Worm (Caenorhabditis elegans): ENCODE results near the gene unc-64.
A peak's percentile ranks its signal among the peaks of the same experiment; 100 is the strongest.

unc-64 gene

DNA sequence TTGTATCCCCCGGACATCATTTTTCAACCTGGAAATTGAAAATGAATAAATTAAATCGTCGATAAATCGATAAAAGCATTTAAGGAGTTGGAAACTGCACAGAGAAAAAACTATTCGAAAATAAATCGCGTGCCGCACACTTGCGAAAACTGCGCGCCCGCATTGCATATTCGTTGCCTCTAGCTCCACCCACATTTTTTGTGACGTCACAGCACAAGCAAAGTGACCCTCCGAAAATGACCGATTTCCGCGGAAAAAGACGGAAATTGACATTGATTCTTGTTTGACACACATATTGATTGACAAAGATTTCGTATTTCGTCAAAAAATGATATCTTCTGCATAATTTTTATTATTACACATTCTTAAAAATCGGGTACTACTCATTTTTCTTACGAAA is 8.2 kb upstream of the unc-64 start, which contains the start of gene cpf-2 (continued):
- TF ChIP-seq snpc-4 (GFP tag; optimal IDR thresholded peaks at IDR 0.05) (no peak), snpc-4 (tag; optimal IDR thresholded peaks at IDR 0.05) (peak in 2 of 4 experiments; percentile 15 to 22), cebp-1 (GFP tag; IDR thresholded peaks at IDR 0.05) (no peak), cebp-1 (tag; optimal IDR thresholded peaks at IDR 0.05) (peak; percentile 69), mes-4 (tag; optimal IDR thresholded peaks at IDR 0.05) (no peak), F55B11.4 (tag; optimal IDR thresholded peaks at IDR 0.05; ENCODE audit: borderline replicate concordance, insufficient read depth) (no peak), Y67H2A.10 (GFP tag; conservative IDR thresholded peaks at IDR 0.05) (no peak), K12H6.12 (tag; optimal IDR thresholded peaks at IDR 0.05) (no peak), nfyb-1 (GFP tag; IDR thresholded peaks at IDR 0.05) (peak; percentile 48; the same call in 1 of the 2 replicates), ama-1 (optimal IDR thresholded peaks at IDR 0.05) (no peak), ama-1 (GFP tag; optimal IDR thresholded peaks at IDR 0.05) (peak in 1 of 2 experiments; percentile 34), madf-8 (GFP tag; conservative IDR thresholded peaks at IDR 0.05) (peak; percentile 31; the same call in 1 of the 2 replicates), hrde-1 (tag; optimal IDR thresholded peaks at IDR 0.05; ENCODE audit: borderline replicate concordance) (peak; percentile 1), rcor-1 (GFP tag; IDR thresholded peaks at IDR 0.05) (peak; percentile 23; the same call in 1 of the 2 replicates), madf-10 (tag; optimal IDR thresholded peaks at IDR 0.05) (peak; percentile 23), nhr-120 (GFP tag; IDR thresholded peaks at IDR 0.05) (no peak), F33H1.4 (GFP tag; IDR thresholded peaks at IDR 0.05) (peak; percentile 37), snpc-3.4 (tag; optimal IDR thresholded peaks at IDR 0.05) (peak; percentile 45), lin-40 (tag; optimal IDR thresholded peaks at IDR 0.05) (peak; percentile 70), let-607 (tag; optimal IDR thresholded peaks at IDR 0.05) (peak in 1 of 2 experiments; percentile 51), K11D2.4 (GFP tag; IDR thresholded peaks at IDR 0.05) (0 out of 2 replicates have a peak, but pooled peaks have one; percentile 27), madf-6 (GFP tag; IDR thresholded peaks at IDR 0.05) (peak; percentile 53), Y53G8AR.9 (GFP tag; conservative IDR thresholded peaks at IDR 0.05) (0 out of 2 replicates have a peak, but pooled peaks have one; percentile 29), lsl-1 (GFP tag; optimal IDR thresholded peaks at IDR 0.05) (peak; percentile 30), athp-1 (tag; optimal IDR thresholded peaks at IDR 0.05) (no peak), aptf-2 (GFP tag; conservative IDR thresholded peaks at IDR 0.05) (no peak)

DNA sequence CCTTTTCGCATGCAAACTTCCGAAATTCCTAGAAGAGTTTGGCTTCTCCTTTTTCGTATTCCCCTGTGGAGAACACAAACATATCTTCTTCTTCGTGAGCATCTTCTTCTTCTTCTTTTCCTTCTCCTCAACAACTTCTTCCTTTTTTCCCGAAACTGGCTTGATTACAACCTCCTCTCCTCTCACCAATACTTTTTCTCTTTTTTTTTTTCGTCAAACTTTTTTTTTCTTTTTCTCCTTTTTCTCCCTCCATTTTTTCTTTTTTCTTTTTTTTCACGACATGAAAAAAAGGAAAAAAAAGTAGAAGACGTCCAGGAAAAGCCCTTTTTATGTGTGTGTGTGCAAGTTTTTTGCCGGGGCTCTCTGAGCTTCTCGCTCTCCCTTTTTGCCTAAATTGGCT is 6.2 kb upstream of the unc-64 start:
- TF ChIP-seq Y53F4B.3 (GFP tag; IDR thresholded peaks at IDR 0.05) = no peak
- TF ChIP-seq lin-40 (tag; optimal IDR thresholded peaks at IDR 0.05) = peak; percentile 14

DNA sequence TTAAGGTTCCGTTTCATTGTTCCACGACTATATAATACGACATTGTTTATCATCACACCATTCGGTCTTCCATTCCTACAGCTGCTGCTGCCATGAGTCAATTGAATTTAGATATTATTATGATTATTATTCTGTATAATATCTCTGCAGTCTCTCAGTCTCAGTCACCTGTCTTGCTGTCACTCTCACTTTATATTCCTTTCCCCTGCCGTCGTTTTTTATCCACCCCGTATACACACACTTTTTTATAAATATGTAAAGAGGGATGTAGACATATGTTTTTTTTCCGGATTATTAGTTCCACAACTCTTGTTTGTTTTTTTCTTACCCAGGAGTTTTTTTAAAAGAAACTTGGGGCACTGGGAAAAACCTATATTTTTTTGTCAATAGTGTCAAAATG is 4.8 kb upstream of the unc-64 start:
- no peak for TF ChIP-seq K11D2.4 (GFP tag; IDR thresholded peaks at IDR 0.05)
- TF ChIP-seq ceh-91 (GFP tag; IDR thresholded peaks at IDR 0.05) = no peak
- TF ChIP-seq B0019.2 (GFP tag; conservative IDR thresholded peaks at IDR 0.05) = no peak
- TF ChIP-seq F57C9.4 (tag; optimal IDR thresholded peaks at IDR 0.05) = no peak
- TF ChIP-seq T07F8.4 (tag; optimal IDR thresholded peaks at IDR 0.05) = no peak
- TF ChIP-seq dpl-1 (GFP tag; optimal IDR thresholded peaks at IDR 0.05) = no peak
- TF ChIP-seq zfh-2 (GFP tag; conservative IDR thresholded peaks at IDR 0.05) = no peak
- TF ChIP-seq pbrm-1 (GFP tag; IDR thresholded peaks at IDR 0.05) = no peak
- TF ChIP-seq Y56A3A.18 (GFP tag; IDR thresholded peaks at IDR 0.05) = no peak
- TF ChIP-seq attf-3 (GFP tag; conservative IDR thresholded peaks at IDR 0.05) = no peak
- TF ChIP-seq Y53G8AR.9 (GFP tag; conservative IDR thresholded peaks at IDR 0.05) = no peak
- TF ChIP-seq lin-40 (tag; optimal IDR thresholded peaks at IDR 0.05) = no peak
- no peak for TF ChIP-seq ccch-3 (GFP tag; optimal IDR thresholded peaks at IDR 0.05)
- TF ChIP-seq cebp-2 (GFP tag; IDR thresholded peaks at IDR 0.05) = no peak
- no peak for TF ChIP-seq ceh-100 (GFP tag; IDR thresholded peaks at IDR 0.05)
- TF ChIP-seq lin-35 (GFP tag; optimal IDR thresholded peaks at IDR 0.05) = no peak
- TF ChIP-seq xnd-1 (tag; optimal IDR thresholded peaks at IDR 0.05) = no peak
- TF ChIP-seq nfya-1 (tag; optimal IDR thresholded peaks at IDR 0.05; ENCODE audit: borderline replicate concordance, insufficient read depth) = no peak
